Fruit fly (Drosophila melanogaster): ENCODE data around the gene Srp54.

Srp54 gene

dm6 chr2L:9894871-9895364, 17.8 kb upstream of the Srp54 start, which contains the start of gene Bka (continued):
- peak; percentile 17 for TF ChIP-seq CG10669 (GFP tag; optimal IDR thresholded peaks at IDR 0.05)
- TF ChIP-seq dac (GFP tag; optimal IDR thresholded peaks at IDR 0.05), result no peak
- no peak for TF ChIP-seq Gug (GFP tag; IDR thresholded peaks at IDR 0.05)
- peak; percentile 25 for TF ChIP-seq dsx (GFP tag; optimal IDR thresholded peaks at IDR 0.05; ENCODE audit: poor library complexity, severe bottlenecking)
- TF ChIP-seq Sox15 (GFP tag; optimal IDR thresholded peaks at IDR 0.05), result no peak
- peak; percentile 1 for TF ChIP-seq Ets21C (GFP tag; optimal IDR thresholded peaks at IDR 0.05)
- no peak for TF ChIP-seq CG6792 (GFP tag; optimal IDR thresholded peaks at IDR 0.05)

DNA sequence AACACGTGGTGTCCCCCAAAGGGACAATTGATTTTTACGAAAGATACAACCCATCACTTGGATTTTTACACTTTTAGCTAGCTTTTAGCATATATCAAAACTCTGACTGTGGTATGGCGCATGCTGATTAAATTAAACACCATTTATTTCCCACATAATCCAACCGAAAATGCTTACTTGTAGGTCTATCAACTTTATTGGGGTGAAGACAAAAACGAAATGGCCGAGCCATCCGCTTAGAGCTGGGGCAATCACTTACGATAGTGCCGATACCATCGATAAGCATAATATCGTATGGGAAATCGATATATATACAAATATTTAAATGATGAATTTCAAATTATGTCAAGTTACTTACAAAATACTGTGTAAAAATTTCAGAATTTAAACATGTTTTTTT, 15.4 kb upstream of the Srp54 start, which contains the start of gene RpS2:
TSS of gene RpS2 (minus strand) at position 257 of the 400 bp plus-strand sequence.
- TF ChIP-seq svp (GFP tag) (no peak), CG10631 (GFP tag; optimal IDR thresholded peaks at IDR 0.05) (no peak), CG34406 (GFP tag; optimal IDR thresholded peaks at IDR 0.05) (peak; percentile 36), CG11762 (GFP tag; optimal IDR thresholded peaks at IDR 0.05; ENCODE audit: insufficient read depth) (no peak), CG1621 (tag; optimal IDR thresholded peaks at IDR 0.05) (peak; percentile 28), Hr38 (GFP tag; optimal IDR thresholded peaks at IDR 0.05) (no peak), Sox14 (GFP tag; optimal IDR thresholded peaks at IDR 0.05) (peak; percentile 70), ss (GFP tag; optimal IDR thresholded peaks at IDR 0.05) (peak; percentile 32 to 39), eg (GFP tag; IDR thresholded peaks at IDR 0.05) (no peak), CG6854 (GFP tag; optimal IDR thresholded peaks at IDR 0.05) (peak; percentile 73), vri (GFP tag; optimal IDR thresholded peaks at IDR 0.05) (peak; percentile 26), esn (GFP tag; optimal IDR thresholded peaks at IDR 0.05) (peak; percentile 71), CG6808 (GFP tag; optimal IDR thresholded peaks at IDR 0.05) (peak; percentile 45), CG3919 (GFP tag; optimal IDR thresholded peaks at IDR 0.05) (no peak), CG10669 (GFP tag; optimal IDR thresholded peaks at IDR 0.05) (no peak), Met (GFP tag; optimal IDR thresholded peaks at IDR 0.05) (no peak), net (GFP tag; optimal IDR thresholded peaks at IDR 0.05) (no peak), CG11294 (GFP tag; IDR thresholded peaks at IDR 0.05) (no peak), CG7368 (GFP tag; optimal IDR thresholded peaks at IDR 0.05) (no peak), CG11902 (GFP tag; optimal IDR thresholded peaks at IDR 0.05) (no peak), CG8119 (GFP tag; IDR thresholded peaks at IDR 0.05) (no peak; the same call in 2 of the 3 replicates), cyc (GFP tag; optimal IDR thresholded peaks at IDR 0.05) (peak; percentile 1), CG16779 (tag; optimal IDR thresholded peaks at IDR 0.05) (no peak), CG8319 (GFP tag; optimal IDR thresholded peaks at IDR 0.05) (no peak), CG15336 (GFP tag; IDR thresholded peaks at IDR 0.05) (no peak), salr (GFP tag; optimal IDR thresholded peaks at IDR 0.05) (no peak), Ets21C (GFP tag; optimal IDR thresholded peaks at IDR 0.05) (peak; percentile 26), Ets96B (tag; optimal IDR thresholded peaks at IDR 0.05) (no peak), achi (GFP tag; optimal IDR thresholded peaks at IDR 0.05) (no peak), fkh (GFP tag; optimal IDR thresholded peaks at IDR 0.05) (peak; percentile 22), topi (GFP tag; optimal IDR thresholded peaks at IDR 0.05) (peak; percentile 39), acj6 (GFP tag; optimal IDR thresholded peaks at IDR 0.05) (peak; percentile 31), Eip78C (GFP tag) (peak; percentile 79), spab (GFP tag; optimal IDR thresholded peaks at IDR 0.05) (no peak), OdsH (GFP tag; optimal IDR thresholded peaks at IDR 0.05) (peak; percentile 28), fd85E (GFP tag; optimal IDR thresholded peaks at IDR 0.05) (no peak), Eip75B (GFP tag; optimal IDR thresholded peaks at IDR 0.05) (peak; percentile 28), Gug (GFP tag; IDR thresholded peaks at IDR 0.05) (no peak), pdm3 (GFP tag; optimal IDR thresholded peaks at IDR 0.05) (no peak), Sox15 (GFP tag; optimal IDR thresholded peaks at IDR 0.05) (no peak), CG6276 (GFP tag; optimal IDR thresholded peaks at IDR 0.05) (no peak), CG32006 (GFP tag; optimal IDR thresholded peaks at IDR 0.05) (no peak), CG8632 (GFP tag; optimal IDR thresholded peaks at IDR 0.05) (no peak), Smox (GFP tag; optimal IDR thresholded peaks at IDR 0.05) (peak; percentile 36), CG6792 (GFP tag; optimal IDR thresholded peaks at IDR 0.05) (no peak), Sox102F (GFP tag; optimal IDR thresholded peaks at IDR 0.05) (peak; percentile 58), Hr39 (GFP tag; optimal IDR thresholded peaks at IDR 0.05) (peak; percentile 30), Eip93F (GFP tag; optimal IDR thresholded peaks at IDR 0.05) (no peak)

Measured in whole organism, prepupa.